Worm (Caenorhabditis elegans) whole organism, L3 larva: ENCODE data around the gene dnc-1.

ENCODE experiments used
- R02D3.7 ChIP-seq: fragments of 150-350 bp; optimal IDR thresholded peaks from 2 replicates; lab custom pipeline; 2014; ENCODE audit warnings: missing biosample characterization, missing genetic modification characterization
- ZK546.5 ChIP-seq: sonication (generic microtip); optimal IDR thresholded peaks from 2 replicates; lab custom pipeline; 2017; ENCODE audit warnings: missing biosample characterization, missing genetic modification characterization
- ceh-28 ChIP-seq: fragments of 150-350 bp; optimal IDR thresholded peaks from 2 replicates; lab custom pipeline; 2014; ENCODE audit warnings: missing biosample characterization, missing genetic modification reagents, missing genetic modification characterization
- ceh-82 ChIP-seq: fragments of 150-350 bp; optimal IDR thresholded peaks from 2 replicates; lab custom pipeline; 2014; ENCODE audit warnings: missing biosample characterization, missing genetic modification characterization
- ceh-9 ChIP-seq: sonication (generic microtip); optimal IDR thresholded peaks from 2 replicates; lab custom pipeline; 2018; ENCODE audit warnings: missing biosample characterization, missing genetic modification characterization
- egl-5 ChIP-seq: fragments of 150-350 bp; optimal IDR thresholded peaks from 2 replicates; lab custom pipeline; 2017; ENCODE audit warnings: missing biosample characterization, missing genetic modification reagents, missing genetic modification characterization, inconsistent platforms
- elt-2 ChIP-seq: sonication (generic microtip); optimal IDR thresholded peaks from 2 replicates; lab custom pipeline; 2016; ENCODE audit warnings: missing genetic modification reagents, mild to moderate bottlenecking, missing genetic modification characterization, missing compliant biosample characterization
- elt-3 ChIP-seq, 3 experiments: fragments of 150-350 bp in 1 of 3; sonication (generic microtip) in 2 of 3; optimal IDR thresholded peaks; 2 replicates in 2 of 3; 4 replicates in 1 of 3; lab custom pipeline; 2014 to 2017; ENCODE audit warnings: missing biosample characterization in 3 of 3, missing genetic modification characterization in 3 of 3
- eor-1 ChIP-seq, 2 experiments: fragments of 150-350 bp; optimal IDR thresholded peaks; 2 replicates each; lab custom pipeline; 2014 to 2018; ENCODE audit warnings: missing biosample characterization in 2 of 2, missing genetic modification characterization in 2 of 2
- fkh-2 ChIP-seq: fragments of 150-350 bp; optimal IDR thresholded peaks from 2 replicates; lab custom pipeline; 2014; ENCODE audit warnings: missing biosample characterization, missing genetic modification reagents, missing genetic modification characterization
- fos-1 ChIP-seq: fragments of 150-350 bp; optimal IDR thresholded peaks from 2 replicates; lab custom pipeline; 2014; ENCODE audit warnings: missing biosample characterization, missing genetic modification characterization
- hmg-11 ChIP-seq: sonication (generic microtip); optimal IDR thresholded peaks from 2 replicates; lab custom pipeline; 2016; ENCODE audit warnings: missing genetic modification characterization, missing compliant biosample characterization
- jun-1 ChIP-seq: fragments of 150-350 bp; optimal IDR thresholded peaks from 2 replicates; lab custom pipeline; 2014; ENCODE audit warnings: missing biosample characterization, missing genetic modification reagents, missing genetic modification characterization
- lin-15B ChIP-seq: fragments of 150-350 bp; optimal IDR thresholded peaks from 2 replicates; lab custom pipeline; 2014; ENCODE audit warnings: missing biosample characterization, missing genetic modification characterization
- lin-39 ChIP-seq: fragments of 150-350 bp; optimal IDR thresholded peaks from 2 replicates; lab custom pipeline; 2018; ENCODE audit warnings: missing biosample characterization, missing genetic modification reagents, missing genetic modification characterization
- lsy-12 ChIP-seq: sonication (generic microtip); optimal IDR thresholded peaks from 2 replicates; lab custom pipeline; 2016; ENCODE audit warnings: mild to moderate bottlenecking, missing genetic modification characterization, missing compliant biosample characterization
- mdl-1 ChIP-seq: fragments of 150-350 bp; optimal IDR thresholded peaks from 2 replicates; lab custom pipeline; 2014; ENCODE audit warnings: missing biosample characterization, missing genetic modification characterization
- mml-1 ChIP-seq: fragments of 150-350 bp; sonication (generic microtip); optimal IDR thresholded peaks from 3 replicates; lab custom pipeline; 2014; ENCODE audit warnings: missing biosample characterization, missing genetic modification characterization
- nfya-1 ChIP-seq: sonication (generic microtip); optimal IDR thresholded peaks from 2 replicates; lab custom pipeline; 2017; ENCODE audit warnings: missing genetic modification characterization, mild to moderate bottlenecking, missing compliant biosample characterization, antibody characterized with exemption, moderate library complexity; ENCODE audit not compliant: insufficient read depth
- nhr-11 ChIP-seq: fragments of 150-350 bp; optimal IDR thresholded peaks from 2 replicates; lab custom pipeline; 2014; ENCODE audit warnings: missing biosample characterization, missing genetic modification characterization
- nhr-23 ChIP-seq: fragments of 150-350 bp; optimal IDR thresholded peaks from 2 replicates; lab custom pipeline; 2014; ENCODE audit warnings: missing biosample characterization, missing genetic modification reagents, missing genetic modification characterization
- nhr-25 ChIP-seq: sonication (generic microtip); optimal IDR thresholded peaks from 2 replicates; lab custom pipeline; 2017; ENCODE audit warnings: missing biosample characterization, missing genetic modification characterization
- nhr-28 ChIP-seq: fragments of 150-350 bp; optimal IDR thresholded peaks from 2 replicates; lab custom pipeline; 2014; ENCODE audit warnings: missing biosample characterization, missing genetic modification characterization
- nhr-43 ChIP-seq: sonication (generic microtip); optimal IDR thresholded peaks from 2 replicates; lab custom pipeline; 2016; ENCODE audit warnings: mild to moderate bottlenecking, missing genetic modification characterization, missing compliant biosample characterization; ENCODE audit not compliant: poor library complexity, severe bottlenecking
- nhr-67 ChIP-seq: fragments of 150-350 bp; optimal IDR thresholded peaks from 2 replicates; lab custom pipeline; 2014; ENCODE audit warnings: missing biosample characterization, missing genetic modification characterization
- nhr-77 ChIP-seq: fragments of 150-350 bp; optimal IDR thresholded peaks from 2 replicates; lab custom pipeline; 2014; ENCODE audit warnings: missing biosample characterization, missing genetic modification characterization
- pha-4 ChIP-seq: fragments of 150-350 bp; optimal IDR thresholded peaks from 2 replicates; lab custom pipeline; 2014; ENCODE audit warnings: missing biosample characterization, missing genetic modification reagents, missing genetic modification characterization
- pqm-1 ChIP-seq: fragments of 150-350 bp; optimal IDR thresholded peaks from 2 replicates; lab custom pipeline; 2017; ENCODE audit warnings: missing biosample characterization, missing genetic modification characterization, inconsistent platforms
- sea-2 ChIP-seq: fragments of 150-350 bp; sonication (generic microtip); optimal IDR thresholded peaks from 4 replicates; lab custom pipeline; 2014; ENCODE audit warnings: missing biosample characterization, missing genetic modification reagents, missing genetic modification characterization
- skn-1 ChIP-seq: fragments of 150-350 bp; optimal IDR thresholded peaks from 2 replicates; lab custom pipeline; 2014; ENCODE audit warnings: missing biosample characterization, missing genetic modification characterization
- snpc-4 ChIP-seq: fragments of 150-350 bp; optimal IDR thresholded peaks from 2 replicates; lab custom pipeline; 2014; ENCODE audit warnings: missing biosample characterization, missing genetic modification characterization
- unc-39 ChIP-seq: sonication (generic microtip); optimal IDR thresholded peaks from 4 replicates; lab custom pipeline; 2017; ENCODE audit warnings: missing biosample characterization, missing genetic modification characterization
- unc-62 ChIP-seq: fragments of 150-350 bp; sonication (generic microtip); optimal IDR thresholded peaks from 4 replicates; lab custom pipeline; 2014; ENCODE audit warnings: missing biosample characterization, missing genetic modification reagents, missing genetic modification characterization
- ztf-11 ChIP-seq: fragments of 150-350 bp; optimal IDR thresholded peaks from 2 replicates; lab custom pipeline; 2014; ENCODE audit warnings: missing biosample characterization, missing genetic modification characterization
- ztf-4 ChIP-seq: fragments of 150-350 bp; optimal IDR thresholded peaks from 2 replicates; lab custom pipeline; 2014; ENCODE audit warnings: missing biosample characterization, missing genetic modification characterization

The dnc-1 gene

DNA sequence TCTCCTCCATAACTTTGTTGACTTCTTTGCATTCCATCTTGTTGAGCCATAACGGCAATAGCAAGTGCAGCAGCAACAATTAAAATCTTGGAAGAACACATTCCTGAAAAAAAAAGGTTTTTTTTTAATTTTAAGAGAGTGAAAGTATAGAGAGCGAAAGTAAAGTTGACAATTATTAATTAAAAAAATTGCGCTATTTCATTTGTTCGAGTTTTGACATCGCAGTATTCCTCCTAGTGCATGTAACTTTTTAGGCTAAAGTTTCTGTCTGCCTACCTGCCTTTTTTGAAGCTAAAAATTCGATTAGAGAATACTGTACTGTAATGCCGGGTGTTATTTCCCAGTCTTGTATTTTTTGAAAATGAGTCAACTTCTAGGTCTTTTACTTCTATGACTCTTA, 41.0 kb downstream of the dnc-1 start, which contains the start of gene srlf-12:
srlf-12 (minus strand) TSS at position 101 of the 400 bp plus-strand sequence.
- TF ChIP-seq elt-3 (tag; optimal IDR thresholded peaks at IDR 0.05; lab: Kevin White, UChicago) (no peak), nhr-23 (no peak), ZK546.5 (no peak), pha-4 (tag; lab: Kevin White, UChicago) (no peak), nfya-1 (tag; lab: Kevin White, UChicago) (no peak), lin-15B (no peak), nhr-28 (tag; lab: Kevin White, UChicago) (no peak), fkh-2 (tag; lab: Kevin White, UChicago) (no peak)

DNA sequence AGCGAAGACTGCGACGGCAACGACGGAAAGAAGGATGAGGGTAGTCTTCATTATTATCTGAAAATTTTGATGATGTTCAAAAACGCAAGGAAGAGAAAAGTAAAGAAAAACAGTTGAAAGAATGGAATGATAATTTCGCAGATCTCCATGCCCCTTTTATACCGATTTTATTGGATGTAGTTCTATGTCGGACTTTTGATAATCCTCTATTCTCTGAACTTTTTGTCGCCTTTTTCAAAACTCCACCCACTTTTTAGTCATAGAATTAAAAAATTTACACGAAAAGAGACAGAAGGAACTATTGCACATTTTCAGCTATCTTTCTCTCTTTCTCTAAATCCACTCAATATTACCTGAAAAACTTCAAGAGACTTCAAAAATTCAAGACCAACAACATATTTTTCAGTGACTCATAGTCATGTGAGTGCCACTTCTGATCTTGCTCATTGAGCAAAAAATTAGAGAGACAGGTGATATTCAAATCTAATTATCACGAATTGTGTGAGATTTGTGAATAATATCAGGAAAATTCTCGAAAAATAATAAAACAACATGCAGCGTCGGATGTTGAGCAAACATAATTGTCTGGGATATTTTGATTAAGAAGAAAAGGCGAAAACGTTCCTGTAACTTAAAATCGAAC, 43.1 kb downstream of the dnc-1 start, which contains the start of gene F13E9.15:
F13E9.15 (minus strand) TSS at position 51 of the 643 bp plus-strand sequence.
- TF ChIP-seq ceh-9 (tag; lab: Kevin White, UChicago) (no peak), ztf-11 (tag; lab: Kevin White, UChicago) (no peak), R02D3.7 (tag; lab: Kevin White, UChicago) (no peak), snpc-4 (no peak), nhr-67 (tag; lab: Kevin White, UChicago) (no peak), elt-2 (no peak)
- TF ChIP-seq, all 47 proteins: peak for 0

DNA sequence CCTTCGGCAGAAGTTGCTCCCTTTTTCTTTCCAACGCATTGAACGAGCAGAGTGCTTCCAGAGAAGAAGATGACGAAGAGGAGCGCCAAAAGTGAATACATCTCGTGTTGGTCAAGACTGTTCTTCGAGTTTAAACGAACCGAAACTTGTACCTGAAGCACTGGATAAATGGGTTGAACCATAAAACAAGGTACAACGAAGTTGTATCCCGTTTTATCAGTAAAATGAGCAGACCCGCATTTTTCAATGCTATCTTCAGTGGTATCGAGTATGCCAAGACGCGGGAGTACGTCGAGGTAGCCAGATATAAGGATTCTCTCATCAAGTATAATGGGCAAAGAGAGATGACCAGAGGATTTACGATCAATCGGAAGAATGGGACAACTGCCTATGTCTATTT, 45.7 kb downstream of the dnc-1 start, which contains the start of gene F13E9.16:
F13E9.16 (minus strand) TSS at position 101 of the 400 bp plus-strand sequence.
- TF ChIP-seq lin-39 (tag; lab: Kevin White, UChicago) (no peak), nhr-23 (no peak), elt-3 (tag; optimal IDR thresholded peaks at IDR 0.05; lab: Kevin White, UChicago) (no peak)

DNA sequence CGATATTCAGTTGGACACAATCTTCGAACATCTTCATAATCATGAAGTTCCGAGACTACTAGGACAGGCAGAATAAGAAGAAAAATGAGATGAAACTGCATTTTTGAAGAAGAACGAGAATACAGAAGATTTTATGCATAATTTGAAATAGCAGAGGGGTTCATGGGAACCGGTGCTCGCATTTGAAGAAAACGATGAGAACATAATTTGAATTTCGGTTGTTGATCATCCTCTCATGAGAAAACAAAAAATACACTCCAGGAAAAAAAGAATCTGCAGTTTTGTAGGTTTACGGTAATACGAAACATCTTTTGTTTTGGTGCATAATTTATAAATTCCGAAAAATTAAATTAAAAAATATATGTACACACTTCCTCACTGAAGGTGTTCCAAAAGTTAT, 47.1 kb downstream of the dnc-1 start, which contains the start of gene srlf-11:
srlf-11 (minus strand) TSS at position 101 of the 400 bp plus-strand sequence.
- no peak for TF ChIP-seq nhr-67 (tag; lab: Kevin White, UChicago)
- TF ChIP-seq ztf-4 (tag; lab: Kevin White, UChicago): no peak
- no peak for TF ChIP-seq nhr-28 (tag; lab: Kevin White, UChicago)
- TF ChIP-seq pqm-1 (tag; lab: Kevin White, UChicago): no peak
- no peak for TF ChIP-seq egl-5
- no peak for TF ChIP-seq elt-2
- no peak for TF ChIP-seq fos-1 (tag; lab: Kevin White, UChicago)
- TF ChIP-seq pha-4 (tag; lab: Kevin White, UChicago): no peak
- TF ChIP-seq nhr-77 (tag; lab: Kevin White, UChicago): no peak
- TF ChIP-seq lin-39 (tag; lab: Kevin White, UChicago): no peak
- TF ChIP-seq nhr-23: no peak
- TF ChIP-seq ceh-82 (tag; lab: Kevin White, UChicago): no peak
- no peak for TF ChIP-seq nfya-1 (tag; lab: Kevin White, UChicago)
- no peak for TF ChIP-seq unc-39
- no peak for TF ChIP-seq ceh-9 (tag; lab: Kevin White, UChicago)
- TF ChIP-seq ZK546.5: no peak
- no peak for TF ChIP-seq nhr-25 (tag; lab: Kevin White, UChicago)

DNA sequence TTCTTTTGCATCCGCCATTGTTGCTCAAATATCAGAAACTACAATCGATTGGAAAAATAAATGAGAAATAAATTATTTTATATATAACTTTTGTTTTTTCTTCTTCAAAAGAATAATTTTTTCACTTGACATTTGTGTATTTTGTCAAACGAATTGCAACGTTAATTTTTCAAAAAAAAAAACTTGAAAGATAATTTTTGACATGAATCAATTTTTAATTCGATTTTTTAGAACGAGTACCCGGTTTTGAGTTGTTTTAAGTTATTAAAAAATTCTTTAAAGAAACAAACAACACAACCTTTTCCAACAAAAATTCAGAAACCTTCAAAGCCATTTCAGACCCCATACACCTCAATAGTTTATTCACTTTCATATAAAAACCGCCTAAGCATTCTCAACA, 48.7 kb downstream of the dnc-1 start, which contains the start of gene F13E9.5:
F13E9.5 (minus strand) TSS at position 101 of the 400 bp plus-strand sequence.
- no peak for TF ChIP-seq lin-15B
- TF ChIP-seq ztf-11 (tag; lab: Kevin White, UChicago): no peak
- no peak for TF ChIP-seq mdl-1 (tag; lab: Kevin White, UChicago)
- TF ChIP-seq skn-1: no peak
- TF ChIP-seq nhr-28 (tag; lab: Kevin White, UChicago): no peak
- TF ChIP-seq elt-2: no peak
- TF ChIP-seq fos-1 (tag; lab: Kevin White, UChicago): no peak
- no peak for TF ChIP-seq jun-1 (tag; lab: Kevin White, UChicago)
- no peak for TF ChIP-seq unc-62 (GFP tag; lab: Kevin White, UChicago)
- TF ChIP-seq nhr-67 (tag; lab: Kevin White, UChicago): no peak
- no peak for TF ChIP-seq ceh-9 (tag; lab: Kevin White, UChicago)
- no peak for TF ChIP-seq nhr-11 (tag; lab: Kevin White, UChicago)
- no peak for TF ChIP-seq mml-1
- no peak for TF ChIP-seq sea-2 (GFP tag; lab: Kevin White, UChicago)

DNA sequence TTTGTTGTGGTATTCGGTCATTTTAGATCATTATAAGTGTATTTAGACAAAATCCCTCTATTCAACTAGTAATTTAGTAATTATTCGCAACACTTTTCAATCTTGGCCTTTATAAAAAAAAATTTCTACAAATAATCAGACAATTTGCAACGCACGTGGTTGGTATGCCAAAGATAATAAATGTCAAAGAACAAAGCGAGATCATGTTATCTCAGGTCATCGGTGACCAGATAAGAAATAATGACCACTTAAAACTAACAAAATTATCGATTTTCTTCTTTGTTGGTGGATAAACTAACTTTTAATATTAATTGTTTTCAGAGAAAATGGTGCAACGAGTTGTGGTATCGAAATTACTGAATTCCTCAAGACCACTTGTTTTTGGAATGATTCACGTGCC, 51.8 kb downstream of the dnc-1 start, which contains the start of gene F13E9.13:
F13E9.13 (plus strand) TSS at position 317 of the 400 bp plus-strand sequence.
- TF ChIP-seq nhr-28 (tag; lab: Kevin White, UChicago): no peak
- TF ChIP-seq eor-1 (tag; optimal IDR thresholded peaks at IDR 0.05; lab: Kevin White, UChicago): no peak
- TF ChIP-seq nhr-25 (tag; lab: Kevin White, UChicago): no peak
- TF ChIP-seq elt-2: peak; percentile 67
- TF ChIP-seq lsy-12 (tag; lab: Kevin White, UChicago): no peak
- TF ChIP-seq nhr-43 (tag; lab: Kevin White, UChicago): no peak
- TF ChIP-seq fos-1 (tag; lab: Kevin White, UChicago): no peak
- TF ChIP-seq mdl-1 (tag; lab: Kevin White, UChicago): no peak
- no peak for TF ChIP-seq unc-62 (GFP tag; lab: Kevin White, UChicago)
- TF ChIP-seq hmg-11 (tag; lab: Kevin White, UChicago): no peak
- TF ChIP-seq ceh-28: peak; percentile 18
- TF ChIP-seq nhr-77 (tag; lab: Kevin White, UChicago): no peak
